Worm (Caenorhabditis elegans) whole organism, young adult: ENCODE data around the gene srxa-6.

ENCODE experiments used
- C06A6.2 ChIP-seq: fragments of 200-800 bp; sonication (Bioruptor generic); conservative IDR thresholded peaks from 2 replicates; pipeline ENCODE4 v1.3.6; 2022; ENCODE audit warnings: missing genetic modification characterization, missing compliant biosample characterization
- F23B12.7 ChIP-seq: sonication (generic microtip); optimal IDR thresholded peaks from 2 replicates; lab custom pipeline; 2017; ENCODE audit warnings: missing genetic modification characterization, mild to moderate bottlenecking, missing compliant biosample characterization, antibody characterized with exemption, moderate library complexity; ENCODE audit not compliant: insufficient read depth
- F39B2.1 ChIP-seq: fragments of 200-800 bp; sonication (Bioruptor generic); IDR thresholded peaks from 2 replicates; pipeline ENCODE4 v1.3.6; 2022; ENCODE audit warnings: missing genetic modification reagents, missing genetic modification characterization, missing compliant biosample characterization
- F55B11.4 ChIP-seq: sonication (generic microtip); optimal IDR thresholded peaks from 2 replicates; lab custom pipeline; 2016; ENCODE audit warnings: missing compliant biosample characterization, missing genetic modification characterization, borderline replicate concordance; ENCODE audit not compliant: insufficient read depth
- K11D2.4 ChIP-seq: fragments of 200-800 bp; sonication (Bioruptor generic); IDR thresholded peaks from 2 replicates; pipeline ENCODE4 v1.3.6; 2022; ENCODE audit warnings: missing genetic modification reagents, missing genetic modification characterization, missing compliant biosample characterization
- Y53G8AR.9 ChIP-seq: fragments of 200-800 bp; sonication (Bioruptor generic); conservative IDR thresholded peaks from 2 replicates; pipeline ENCODE4 v1.3.6; 2022; ENCODE audit warnings: missing genetic modification reagents, missing genetic modification characterization, missing compliant biosample characterization
- ZK185.1 ChIP-seq: sonication (generic microtip); optimal IDR thresholded peaks from 2 replicates; lab custom pipeline; 2016; ENCODE audit warnings: mild to moderate bottlenecking, missing genetic modification characterization, missing compliant biosample characterization; ENCODE audit not compliant: poor library complexity, severe bottlenecking
- aptf-2 ChIP-seq: fragments of 200-800 bp; sonication (Bioruptor generic); conservative IDR thresholded peaks from 2 replicates; pipeline ENCODE4 v1.3.6; 2022; ENCODE audit warnings: missing genetic modification reagents, missing genetic modification characterization, missing compliant biosample characterization
- attf-5 ChIP-seq: fragments of 200-800 bp; sonication (Bioruptor generic); optimal IDR thresholded peaks from 2 replicates; lab custom pipeline; 2018; ENCODE audit warnings: mild to moderate bottlenecking, missing genetic modification characterization, missing compliant biosample characterization
- attf-6 ChIP-seq: fragments of 200-800 bp; sonication (Bioruptor generic); IDR thresholded peaks from 2 replicates; pipeline ENCODE4 v1.3.6; 2022; ENCODE audit warnings: missing genetic modification reagents, missing genetic modification characterization, missing compliant biosample characterization
- cebp-1 ChIP-seq, 2 experiments: fragments of 200-800 bp in 1 of 2; sonication (Bioruptor generic) in 1 of 2; sonication (generic microtip) in 1 of 2; IDR thresholded peaks in 1 of 2; optimal IDR thresholded peaks in 1 of 2; 2 replicates each; pipeline versions ENCODE4 v1.3.6 to Lab custom; 2017 to 2022; ENCODE audit warnings: missing compliant biosample characterization in 2 of 2, missing genetic modification characterization in 2 of 2, mild to moderate bottlenecking in 1 of 2, missing genetic modification reagents in 1 of 2, moderate library complexity in 1 of 2
- chd-7 ChIP-seq: sonication (generic microtip); optimal IDR thresholded peaks from 2 replicates; lab custom pipeline; 2016; ENCODE audit warnings: mild to moderate bottlenecking, missing genetic modification characterization, moderate library complexity, missing compliant biosample characterization
- dox-1 ChIP-seq: fragments of 200-800 bp; sonication (Bioruptor generic); IDR thresholded peaks from 2 replicates; pipeline ENCODE4 v1.3.6; 2022; ENCODE audit warnings: missing genetic modification reagents, missing genetic modification characterization, missing compliant biosample characterization
- efl-1 ChIP-seq: fragments of 150-350 bp; optimal IDR thresholded peaks from 2 replicates; lab custom pipeline; 2014; ENCODE audit warnings: missing biosample characterization, missing genetic modification reagents, missing genetic modification characterization
- egl-44 ChIP-seq: fragments of 200-800 bp; sonication (Bioruptor generic); IDR thresholded peaks from 2 replicates; pipeline ENCODE4 v1.3.6; 2022; ENCODE audit warnings: missing genetic modification reagents, missing genetic modification characterization, missing compliant biosample characterization
- egrh-3 ChIP-seq: fragments of 200-800 bp; sonication (Bioruptor generic); IDR thresholded peaks from 2 replicates; pipeline ENCODE4 v1.3.6; 2022; ENCODE audit warnings: missing genetic modification reagents, missing genetic modification characterization, missing compliant biosample characterization
- ekl-4 ChIP-seq: fragments of 200-800 bp; sonication (Bioruptor generic); IDR thresholded peaks from 2 replicates; pipeline ENCODE4 v1.3.6; 2022; ENCODE audit warnings: missing genetic modification reagents, missing genetic modification characterization, missing compliant biosample characterization
- fkh-3 ChIP-seq: sonication (generic microtip); optimal IDR thresholded peaks from 2 replicates; lab custom pipeline; 2016; ENCODE audit warnings: mild to moderate bottlenecking, missing genetic modification characterization, missing compliant biosample characterization
- him-1 ChIP-seq: sonication (generic microtip); optimal IDR thresholded peaks from 2 replicates; lab custom pipeline; 2016; ENCODE audit warnings: missing genotype, missing genetic modification reagents, missing genetic modification characterization, missing compliant biosample characterization
- hlh-12 ChIP-seq: sonication (generic microtip); optimal IDR thresholded peaks from 2 replicates; lab custom pipeline; 2016; ENCODE audit warnings: missing genetic modification characterization, missing compliant biosample characterization
- hmg-1.2 ChIP-seq: fragments of 200-800 bp; sonication (Bioruptor generic); IDR thresholded peaks from 2 replicates; pipeline ENCODE4 v1.3.6; 2022; ENCODE audit warnings: missing genetic modification reagents, missing genetic modification characterization, missing compliant biosample characterization
- hmg-20 ChIP-seq: fragments of 200-800 bp; sonication (Bioruptor generic); IDR thresholded peaks from 2 replicates; pipeline ENCODE4 v1.3.6; 2022; ENCODE audit warnings: missing genetic modification reagents, missing genetic modification characterization, missing compliant biosample characterization
- let-607 ChIP-seq, 2 experiments: fragments of 200-800 bp in 1 of 2; sonication (Bioruptor generic) in 1 of 2; sonication (generic microtip) in 1 of 2; optimal IDR thresholded peaks; 2 replicates each; lab custom pipeline; 2016 to 2018; ENCODE audit warnings: mild to moderate bottlenecking in 2 of 2, missing compliant biosample characterization in 2 of 2, missing genetic modification characterization in 2 of 2, moderate library complexity in 2 of 2, missing genotype in 1 of 2
- lin-35 ChIP-seq, 3 experiments: fragments of 150-350 bp in 2 of 3; sonication (generic microtip) in 1 of 3; optimal IDR thresholded peaks; 2 replicates each; lab custom pipeline; 2014 to 2018; ENCODE audit warnings: missing biosample characterization in 3 of 3, missing genetic modification characterization in 3 of 3, missing genetic modification reagents in 3 of 3
- mel-28 ChIP-seq: sonication (generic microtip); optimal IDR thresholded peaks from 2 replicates; lab custom pipeline; 2016; ENCODE audit warnings: borderline replicate concordance, mild to moderate bottlenecking, missing genetic modification characterization, missing compliant biosample characterization
- nhr-120 ChIP-seq: fragments of 200-800 bp; sonication (Bioruptor generic); IDR thresholded peaks from 2 replicates; pipeline ENCODE4 v1.3.6; 2022; ENCODE audit warnings: missing genetic modification characterization, missing compliant biosample characterization
- nhr-80 ChIP-seq: sonication (generic microtip); optimal IDR thresholded peaks from 2 replicates; lab custom pipeline; 2016; ENCODE audit warnings: missing genetic modification characterization, missing compliant biosample characterization
- nhr-90 ChIP-seq: sonication (generic microtip); optimal IDR thresholded peaks from 2 replicates; lab custom pipeline; 2016; ENCODE audit warnings: missing genotype, mild to moderate bottlenecking, missing genetic modification characterization, missing compliant biosample characterization
- pha-4 ChIP-seq: fragments of 150-350 bp; sonication (generic microtip); optimal IDR thresholded peaks from 2 replicates; lab custom pipeline; 2014; ENCODE audit warnings: missing biosample characterization, missing genetic modification reagents, missing genetic modification characterization
- sea-2 ChIP-seq: fragments of 200-800 bp; sonication (Bioruptor generic); IDR thresholded peaks from 2 replicates; pipeline ENCODE4 v1.3.6; 2022; ENCODE audit warnings: missing genetic modification characterization, missing compliant biosample characterization
- snpc-3.4 ChIP-seq: sonication (generic microtip); optimal IDR thresholded peaks from 2 replicates; lab custom pipeline; 2017; ENCODE audit warnings: missing genetic modification characterization, mild to moderate bottlenecking, missing compliant biosample characterization, antibody characterized with exemption, moderate library complexity, missing genotype, missing genetic modification reagents
- zfh-2 ChIP-seq: fragments of 200-800 bp; sonication (Bioruptor generic); conservative IDR thresholded peaks from 2 replicates; pipeline ENCODE4 v1.3.6; 2022; ENCODE audit warnings: missing genetic modification reagents, missing genetic modification characterization, missing compliant biosample characterization
- ztf-22 ChIP-seq: fragments of 200-800 bp; sonication (Bioruptor generic); optimal IDR thresholded peaks from 2 replicates; lab custom pipeline; 2018; ENCODE audit warnings: mild to moderate bottlenecking, missing genetic modification characterization, moderate library complexity, missing compliant biosample characterization
- ztf-25 ChIP-seq: fragments of 200-800 bp; sonication (Bioruptor generic); IDR thresholded peaks from 2 replicates; pipeline ENCODE4 v1.3.6; 2022; ENCODE audit warnings: missing genetic modification reagents, missing genetic modification characterization, missing compliant biosample characterization
- ztf-26 ChIP-seq: sonication (generic microtip); optimal IDR thresholded peaks from 2 replicates; lab custom pipeline; 2017; ENCODE audit warnings: missing genetic modification characterization, missing compliant biosample characterization

srxa-6 gene

DNA sequence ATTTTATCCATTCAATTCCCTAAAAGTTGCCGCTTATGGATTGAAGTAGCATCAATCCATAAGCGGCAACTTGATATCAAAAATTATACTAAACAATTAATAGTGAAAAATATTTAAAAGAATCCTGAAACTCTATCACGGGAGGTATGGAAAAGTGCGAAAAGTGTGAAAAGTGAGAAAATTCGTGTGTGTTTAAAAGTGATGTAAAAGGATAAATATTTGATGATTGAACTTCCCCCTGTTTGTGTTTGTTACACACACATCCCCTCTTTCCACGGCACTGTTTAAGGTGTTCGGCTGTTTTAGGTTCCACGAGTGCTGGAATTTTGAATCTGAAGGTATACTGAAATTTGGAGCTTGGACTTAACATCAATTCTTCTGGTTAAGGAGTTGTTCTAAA, 13.2 kb downstream of the srxa-6 start:
- peak; percentile 91 for TF ChIP-seq pha-4 (tag; lab: Kevin White, UChicago)
- TF ChIP-seq Y53G8AR.9 (GFP tag; lab: Robert Waterston, UW), result no peak
- TF ChIP-seq hmg-20 (GFP tag; lab: Robert Waterston, UW), result no peak

DNA sequence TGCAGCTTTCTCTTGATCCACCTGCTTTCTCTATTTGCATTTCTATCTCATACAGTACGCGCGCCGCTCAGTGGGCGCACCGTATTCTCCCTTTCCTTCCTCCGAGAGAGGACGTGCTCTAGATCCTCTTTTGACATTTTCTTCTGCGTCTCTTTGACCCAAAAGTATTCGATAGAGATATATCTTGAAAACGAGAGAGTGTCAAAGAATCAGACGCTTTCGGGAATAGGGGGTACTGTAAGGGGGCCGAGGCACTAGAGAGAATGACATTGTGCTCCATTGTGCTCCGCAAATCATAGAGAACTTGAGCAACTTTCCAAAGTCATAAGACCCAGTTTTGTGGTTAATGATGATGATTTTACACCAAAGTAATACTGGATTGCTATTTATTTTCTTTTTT, 14.3 kb downstream of the srxa-6 start:
- TF ChIP-seq zfh-2 (GFP tag; lab: Robert Waterston, UW) (no peak), pha-4 (tag; lab: Kevin White, UChicago) (peak; percentile 93)

DNA sequence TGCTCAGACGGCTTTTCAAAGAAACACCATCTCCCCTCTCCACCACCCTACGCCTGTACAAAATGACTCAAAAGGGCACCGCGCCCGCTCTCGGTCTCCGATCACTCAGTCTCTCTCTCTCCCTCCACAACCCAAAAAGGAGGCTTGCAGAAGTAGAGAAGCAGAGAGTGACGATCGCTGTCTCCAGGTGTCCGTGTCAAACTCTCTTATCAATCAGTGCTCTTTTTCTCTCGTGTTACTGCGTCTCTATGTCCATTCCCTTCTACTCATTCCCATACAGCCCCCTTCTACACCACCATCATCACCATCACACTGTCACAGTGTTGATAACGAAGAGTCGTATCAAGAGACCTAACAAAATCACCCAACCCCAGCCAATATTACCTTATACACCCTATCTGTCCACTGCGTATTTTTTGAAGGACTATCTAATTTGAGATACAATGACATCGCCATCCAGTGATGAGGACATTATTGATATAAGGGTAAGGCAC, 17.9 kb downstream of the srxa-6 start, which contains the start of gene pha-4:
pha-4 (plus strand) TSS at position 444 of the 494 bp plus-strand sequence.
- TF ChIP-seq attf-5 (peak; percentile 15), let-607 (tag; optimal IDR thresholded peaks at IDR 0.05; lab: Kevin White, UChicago) (peak in 1 of 2 experiments; percentile 18), nhr-120 (no peak), hmg-1.2 (GFP tag; lab: Robert Waterston, UW) (peak; percentile 32; the same call in 1 of the 2 replicates), snpc-3.4 (no peak), K11D2.4 (GFP tag; lab: Robert Waterston, UW) (0 out of 2 replicates have a peak, but pooled peaks have one; percentile 33), chd-7 (no peak), hmg-20 (GFP tag; lab: Robert Waterston, UW) (0 out of 2 replicates have a peak, but pooled peaks have one; percentile 19), C06A6.2 (GFP tag; lab: Robert Waterston, UW) (no peak), nhr-80 (tag; lab: Kevin White, UChicago) (peak; percentile 91), efl-1 (GFP tag; lab: Kevin White, UChicago) (no peak), cebp-1 (GFP tag; IDR thresholded peaks at IDR 0.05; lab: Robert Waterston, UW) (no peak), cebp-1 (tag; optimal IDR thresholded peaks at IDR 0.05; lab: Kevin White, UChicago) (peak; percentile 0), lin-35 (GFP tag; optimal IDR thresholded peaks at IDR 0.05; lab: Kevin White, UChicago) (no peak), zfh-2 (GFP tag; lab: Robert Waterston, UW) (peak; percentile 68), pha-4 (tag; lab: Kevin White, UChicago) (peak; percentile 82), egl-44 (GFP tag; lab: Robert Waterston, UW) (0 out of 2 replicates have a peak, but pooled peaks have one; percentile 16), dox-1 (GFP tag; lab: Robert Waterston, UW) (peak; percentile 76), him-1 (no peak), F39B2.1 (GFP tag; lab: Robert Waterston, UW) (no peak)
- TF ChIP-seq, all 124 proteins: peak for 11

DNA sequence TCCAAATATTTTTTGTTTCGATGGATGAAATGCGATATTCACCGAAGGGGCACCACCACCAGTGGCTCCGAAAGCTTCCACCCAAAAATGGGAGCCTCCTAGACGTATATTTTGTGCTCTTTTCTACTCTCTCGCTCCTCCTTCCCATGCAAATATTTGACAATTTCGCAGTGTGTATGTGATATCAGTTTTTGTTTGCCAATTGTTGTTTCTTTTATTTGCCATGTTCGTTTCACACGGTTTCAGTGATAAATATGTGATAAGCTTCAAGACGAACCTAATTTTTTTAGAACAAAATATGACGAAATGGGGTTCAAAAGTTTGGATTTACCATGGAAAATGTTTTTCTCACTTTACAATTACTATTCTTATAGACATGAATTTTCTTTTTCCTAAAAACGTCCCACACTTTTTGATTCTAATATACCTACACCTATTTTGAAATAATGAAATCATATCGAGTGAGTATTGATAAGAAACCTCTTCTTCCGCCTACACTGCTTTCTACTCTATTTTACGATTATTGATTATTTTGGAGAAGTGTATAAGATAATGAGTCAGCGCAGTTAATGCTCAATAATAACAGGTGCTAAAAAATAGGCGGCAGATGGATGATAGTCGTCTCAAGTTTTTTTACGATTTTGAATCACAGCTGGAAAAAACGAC, 19.2 kb downstream of the srxa-6 start:
- no peak for TF ChIP-seq aptf-2
- no peak for TF ChIP-seq ztf-25 (GFP tag; lab: Robert Waterston, UW)
- TF ChIP-seq attf-6, result no peak
- peak; percentile 70 for TF ChIP-seq pha-4 (tag; lab: Kevin White, UChicago)

DNA sequence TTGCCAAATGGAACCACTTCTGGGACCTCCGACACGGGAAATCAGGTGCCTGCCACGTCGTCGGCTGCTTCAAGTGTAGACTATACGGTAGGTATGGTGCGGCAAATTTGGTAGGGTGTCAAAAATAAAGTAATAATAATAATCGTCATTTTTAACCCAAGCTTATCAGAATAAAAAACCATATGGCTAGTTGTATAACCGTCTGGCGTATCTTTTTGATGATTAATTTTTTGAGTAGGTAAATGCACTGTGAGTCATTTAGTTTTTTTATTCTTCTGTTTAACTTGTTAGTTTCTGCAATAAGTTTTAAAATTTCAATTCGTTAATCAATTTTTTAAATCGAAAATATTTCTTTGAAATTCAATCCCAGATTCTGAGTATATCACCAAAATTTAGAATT, 20.7 kb downstream of the srxa-6 start:
- TF ChIP-seq cebp-1 (GFP tag; IDR thresholded peaks at IDR 0.05; lab: Robert Waterston, UW) (no peak), cebp-1 (tag; optimal IDR thresholded peaks at IDR 0.05; lab: Kevin White, UChicago) (peak; percentile 51), nhr-80 (tag; lab: Kevin White, UChicago) (peak; percentile 3), ztf-26 (tag; lab: Kevin White, UChicago) (no peak)

DNA sequence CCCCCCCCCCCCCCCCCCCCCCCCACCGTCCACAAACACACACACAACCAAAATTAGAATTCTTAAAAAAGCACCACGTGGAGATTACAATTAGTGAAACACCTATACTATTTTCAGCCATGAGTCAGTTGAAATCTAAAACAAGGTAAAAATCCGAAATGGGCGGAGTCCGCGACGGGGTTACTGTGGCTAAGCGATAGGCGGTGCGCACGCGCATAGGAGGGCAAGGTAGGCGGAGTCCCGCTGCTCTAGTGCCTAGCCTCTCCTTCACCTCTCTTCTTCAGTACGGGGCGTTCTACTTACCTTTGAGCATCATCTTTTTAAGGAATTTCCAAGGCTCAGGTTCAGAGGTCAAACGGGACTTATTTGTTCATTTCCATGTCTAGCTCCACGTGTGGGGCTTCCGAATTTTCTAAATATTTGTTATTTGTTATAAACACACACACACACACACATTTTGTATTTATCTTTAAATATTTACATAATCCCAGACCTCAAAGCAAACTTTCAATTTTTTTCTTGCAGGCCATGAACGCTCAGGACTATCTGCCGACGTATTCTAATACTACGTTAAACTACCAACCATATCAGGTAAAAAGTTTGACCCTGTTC, 21.7 kb downstream of the srxa-6 start:
- TF ChIP-seq ZK185.1 (tag; lab: Kevin White, UChicago) (no peak), egrh-3 (GFP tag; lab: Robert Waterston, UW) (no peak), ztf-25 (GFP tag; lab: Robert Waterston, UW) (no peak), nhr-90 (tag; lab: Kevin White, UChicago) (no peak), mel-28 (tag; lab: Kevin White, UChicago) (no peak), ztf-22 (GFP tag; lab: Kevin White, UChicago) (no peak), ekl-4 (GFP tag; lab: Robert Waterston, UW) (no peak), hlh-12 (no peak), F55B11.4 (tag; lab: Kevin White, UChicago) (no peak), fkh-3 (tag; lab: Kevin White, UChicago) (peak; percentile 12), pha-4 (tag; lab: Kevin White, UChicago) (peak; percentile 95), sea-2 (GFP tag; lab: Robert Waterston, UW) (no peak), F23B12.7 (tag; lab: Kevin White, UChicago) (no peak), zfh-2 (GFP tag; lab: Robert Waterston, UW) (peak; percentile 66)
